Fruit fly (Drosophila melanogaster): Measurements from ENCODE around the gene CG45081.

Gene CG45081

DNA sequence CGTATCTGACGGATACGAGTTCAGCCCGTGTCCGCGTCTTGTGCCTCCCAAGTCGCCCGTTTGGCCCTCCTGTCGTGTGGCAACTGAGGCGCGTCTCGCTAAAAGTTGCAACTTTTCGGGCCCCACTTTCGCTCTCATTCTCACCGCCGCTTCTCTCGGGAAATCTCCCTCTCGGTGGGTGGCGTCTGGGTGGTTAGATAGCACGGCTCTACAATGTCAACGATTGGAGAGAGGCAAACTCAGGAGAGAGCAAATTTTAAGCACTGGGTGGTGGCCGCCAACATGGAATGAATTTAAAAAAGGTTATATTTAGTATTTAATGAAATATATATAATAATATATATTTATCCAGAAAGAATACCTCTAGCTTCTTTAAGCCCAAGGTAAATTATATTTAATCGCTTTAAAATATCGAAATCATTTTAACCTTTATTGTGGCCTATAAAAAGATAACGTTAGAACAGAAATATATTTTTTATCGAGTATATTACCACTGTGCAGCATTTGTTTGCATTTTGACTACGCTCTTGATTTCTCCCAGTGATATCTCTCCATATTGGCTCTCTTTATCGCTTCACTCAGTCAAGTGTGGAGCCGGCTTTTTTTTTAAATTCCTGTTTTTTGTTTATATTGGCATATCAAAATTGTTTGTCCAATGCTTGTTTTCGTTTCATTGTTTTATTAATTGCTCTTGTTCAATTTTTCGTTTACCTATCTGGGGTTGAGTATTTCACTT, 26.7 kb downstream of the CG45081 start, which contains the start of gene Gbs-76A (continued):
- peak; percentile 84 for TF ChIP-seq CG34406 (GFP tag; optimal IDR thresholded peaks at IDR 0.05)
- TF ChIP-seq Eip75B (GFP tag; optimal IDR thresholded peaks at IDR 0.05), result peak; percentile 42
- peak; percentile 69 for TF ChIP-seq fd59A (GFP tag; optimal IDR thresholded peaks at IDR 0.05)
- peak; percentile 75 for TF ChIP-seq CG8319 (GFP tag; optimal IDR thresholded peaks at IDR 0.05)
- TF ChIP-seq acj6 (GFP tag; optimal IDR thresholded peaks at IDR 0.05), result peak; percentile 83
- TF ChIP-seq svp (GFP tag), result peak; percentile 85
- peak; percentile 88 for TF ChIP-seq CG4318 (GFP tag; optimal IDR thresholded peaks at IDR 0.05)
- peak; percentile 81 for TF ChIP-seq Hr4 (GFP tag; optimal IDR thresholded peaks at IDR 0.05)
- peak; percentile 92 for TF ChIP-seq Eip78C (GFP tag)
- TF ChIP-seq Smox (GFP tag; optimal IDR thresholded peaks at IDR 0.05), result peak; percentile 59

DNA sequence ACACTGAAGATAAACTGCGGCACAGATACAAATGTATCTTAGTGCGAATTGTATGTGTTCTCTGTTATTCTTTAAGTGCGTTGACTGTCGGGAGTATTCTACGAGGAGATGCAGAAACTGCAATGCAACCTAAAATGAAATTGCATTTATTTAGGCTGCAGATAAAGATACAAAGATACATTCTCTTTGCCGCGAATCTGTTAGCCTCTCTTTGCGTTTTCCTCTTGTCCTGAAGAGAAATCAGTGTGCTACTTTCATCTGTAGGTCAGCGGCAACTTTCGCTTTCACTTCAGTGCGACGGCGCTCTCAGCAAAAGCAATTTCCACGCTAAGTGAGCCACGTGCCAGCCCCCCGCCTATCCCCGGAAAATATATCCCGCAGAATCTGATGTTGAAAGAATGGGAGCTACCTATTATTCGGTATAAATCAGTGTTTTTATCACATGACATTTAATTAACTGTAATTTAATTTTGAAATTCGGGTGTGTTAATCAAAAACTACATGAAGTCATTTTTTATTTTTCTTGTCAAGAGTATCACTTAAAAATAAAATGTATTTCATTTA, 27.4 kb downstream of the CG45081 start:
- no peak for TF ChIP-seq pdm3 (GFP tag; optimal IDR thresholded peaks at IDR 0.05)
- TF ChIP-seq CG31627 (GFP tag; optimal IDR thresholded peaks at IDR 0.05), result no peak
- TF ChIP-seq CG15336 (GFP tag; IDR thresholded peaks at IDR 0.05), result peak; percentile 37; the same call in 1 of the 2 replicates
- no peak for TF ChIP-seq dsx (GFP tag; optimal IDR thresholded peaks at IDR 0.05; ENCODE audit: poor library complexity, severe bottlenecking)
- no peak for TF ChIP-seq Smox (GFP tag; optimal IDR thresholded peaks at IDR 0.05)
- TF ChIP-seq fd59A (GFP tag; optimal IDR thresholded peaks at IDR 0.05), result no peak
- peak; percentile 25; the same call in 1 of the 3 replicates for TF ChIP-seq CG8119 (GFP tag; IDR thresholded peaks at IDR 0.05)
- no peak for TF ChIP-seq spab (GFP tag; optimal IDR thresholded peaks at IDR 0.05)
- TF ChIP-seq Blimp-1 (GFP tag; optimal IDR thresholded peaks at IDR 0.05), result peak; percentile 95
- TF ChIP-seq Ets96B (tag; optimal IDR thresholded peaks at IDR 0.05), result no peak
- no peak for TF ChIP-seq Met (GFP tag; optimal IDR thresholded peaks at IDR 0.05)
- no peak for TF ChIP-seq CG8319 (GFP tag; optimal IDR thresholded peaks at IDR 0.05)
- TF ChIP-seq CG6163 (GFP tag; IDR thresholded peaks at IDR 0.05), result peak; percentile 21; the same call in 1 of the 3 replicates
- TF ChIP-seq Hr38 (GFP tag; optimal IDR thresholded peaks at IDR 0.05), result no peak
- no peak for TF ChIP-seq topi (GFP tag; optimal IDR thresholded peaks at IDR 0.05)
- TF ChIP-seq fd85E (GFP tag; optimal IDR thresholded peaks at IDR 0.05), result no peak
- no peak for TF ChIP-seq CG3032 (tag; optimal IDR thresholded peaks at IDR 0.05)
- no peak for TF ChIP-seq CG10631 (GFP tag; optimal IDR thresholded peaks at IDR 0.05)
- no peak for TF ChIP-seq net (GFP tag; optimal IDR thresholded peaks at IDR 0.05)
- no peak for TF ChIP-seq cyc (GFP tag; optimal IDR thresholded peaks at IDR 0.05)
- peak; percentile 59 for TF ChIP-seq Eip78C (GFP tag)
- no peak for TF ChIP-seq Eip75B (GFP tag; optimal IDR thresholded peaks at IDR 0.05)
- TF ChIP-seq vri (GFP tag; optimal IDR thresholded peaks at IDR 0.05), result no peak
- no peak for TF ChIP-seq Lpt (GFP tag; optimal IDR thresholded peaks at IDR 0.05)
- TF ChIP-seq achi (GFP tag; optimal IDR thresholded peaks at IDR 0.05), result no peak
- peak; percentile 31 for TF ChIP-seq svp (GFP tag)
- TF ChIP-seq esn (GFP tag; optimal IDR thresholded peaks at IDR 0.05), result no peak
- TF ChIP-seq CG1621 (tag; optimal IDR thresholded peaks at IDR 0.05), result no peak
- TF ChIP-seq eg (GFP tag; IDR thresholded peaks at IDR 0.05), result peak; percentile 39; the same call in 1 of the 3 replicates
- no peak for TF ChIP-seq Hr4 (GFP tag; optimal IDR thresholded peaks at IDR 0.05)
- no peak for TF ChIP-seq Eip93F (GFP tag; optimal IDR thresholded peaks at IDR 0.05)
- TF ChIP-seq CG4318 (GFP tag; optimal IDR thresholded peaks at IDR 0.05), result no peak
- TF ChIP-seq salr (GFP tag; optimal IDR thresholded peaks at IDR 0.05), result no peak
- peak; percentile 6 for TF ChIP-seq CG32006 (GFP tag; optimal IDR thresholded peaks at IDR 0.05)
- peak; percentile 26 for TF ChIP-seq CG6854 (GFP tag; optimal IDR thresholded peaks at IDR 0.05)

DNA sequence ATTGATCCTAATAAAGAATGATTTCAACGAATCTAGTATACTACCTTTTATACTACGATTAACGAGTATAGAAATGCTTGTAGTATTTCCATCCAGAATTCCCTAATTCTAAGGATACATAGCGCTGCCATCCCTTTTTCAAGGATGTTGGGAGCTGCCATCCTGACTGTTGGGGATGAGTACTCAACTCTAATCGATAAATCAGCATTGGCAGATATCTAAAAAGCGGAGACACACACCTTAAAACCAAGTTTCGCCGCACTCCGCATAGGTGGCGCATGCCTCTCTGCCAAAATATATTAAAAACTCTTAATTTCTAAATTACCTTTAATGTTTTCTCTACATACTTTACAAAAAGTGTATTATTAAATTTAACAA, 28.4 kb downstream of the CG45081 start, which contains the start of gene fal:
TSS of gene fal (plus strand) at position 330 of the 378 bp plus-strand sequence.
- no peak for TF ChIP-seq salr (GFP tag; optimal IDR thresholded peaks at IDR 0.05)
- TF ChIP-seq pdm3 (GFP tag; optimal IDR thresholded peaks at IDR 0.05), result no peak
- TF ChIP-seq CG8319 (GFP tag; optimal IDR thresholded peaks at IDR 0.05), result no peak
- TF ChIP-seq topi (GFP tag; optimal IDR thresholded peaks at IDR 0.05), result peak; percentile 14
- TF ChIP-seq CG31627 (GFP tag; optimal IDR thresholded peaks at IDR 0.05), result peak; percentile 51
- TF ChIP-seq CG6276 (GFP tag; optimal IDR thresholded peaks at IDR 0.05), result no peak
- TF ChIP-seq Eip93F (GFP tag; optimal IDR thresholded peaks at IDR 0.05), result no peak
- TF ChIP-seq CG6163 (GFP tag; IDR thresholded peaks at IDR 0.05), result no peak
- TF ChIP-seq CG3032 (tag; optimal IDR thresholded peaks at IDR 0.05), result no peak
- no peak for TF ChIP-seq Gug (GFP tag; IDR thresholded peaks at IDR 0.05)
- TF ChIP-seq Smox (GFP tag; optimal IDR thresholded peaks at IDR 0.05), result no peak
- TF ChIP-seq CG11294 (GFP tag; IDR thresholded peaks at IDR 0.05), result no peak
- TF ChIP-seq lz (GFP tag; optimal IDR thresholded peaks at IDR 0.05), result peak; percentile 31
- no peak for TF ChIP-seq Eip75B (GFP tag; optimal IDR thresholded peaks at IDR 0.05)
- TF ChIP-seq ss (GFP tag; optimal IDR thresholded peaks at IDR 0.05), result no peak
- no peak for TF ChIP-seq Hr39 (GFP tag; optimal IDR thresholded peaks at IDR 0.05)
- TF ChIP-seq CG7368 (GFP tag; optimal IDR thresholded peaks at IDR 0.05), result no peak
- no peak for TF ChIP-seq CG11902 (GFP tag; optimal IDR thresholded peaks at IDR 0.05)
- TF ChIP-seq fd59A (GFP tag; optimal IDR thresholded peaks at IDR 0.05), result no peak
- no peak for TF ChIP-seq CG10669 (GFP tag; optimal IDR thresholded peaks at IDR 0.05)
- TF ChIP-seq esn (GFP tag; optimal IDR thresholded peaks at IDR 0.05), result no peak

Data from whole organism, prepupa.